Worm (Caenorhabditis elegans) whole organism, L2 larva: ENCODE data around the gene K03H1.13.

Source experiments
- F13H6.1 ChIP-seq: sonication (generic microtip); optimal IDR thresholded peaks from 2 replicates; lab custom pipeline; 2016; ENCODE audit warnings: missing genetic modification characterization, missing compliant biosample characterization
- R02D3.7 ChIP-seq: fragments of 150-350 bp; optimal IDR thresholded peaks from 2 replicates; lab custom pipeline; 2014; ENCODE audit warnings: missing biosample characterization, missing genetic modification characterization
- Y55F3AM.14 ChIP-seq: fragments of 200-800 bp; sonication (Bioruptor generic); optimal IDR thresholded peaks from 2 replicates; lab custom pipeline; 2018; ENCODE audit warnings: mild to moderate bottlenecking, missing genetic modification characterization, missing compliant biosample characterization
- alr-1 ChIP-seq: fragments of 150-350 bp; optimal IDR thresholded peaks from 2 replicates; lab custom pipeline; 2014; ENCODE audit warnings: missing biosample characterization, missing genetic modification characterization
- aly-2 ChIP-seq: fragments of 150-350 bp; optimal IDR thresholded peaks from 2 replicates; lab custom pipeline; 2014; ENCODE audit warnings: missing biosample characterization, missing genetic modification characterization
- ceh-16 ChIP-seq: fragments of 150-350 bp; optimal IDR thresholded peaks from 2 replicates; lab custom pipeline; 2014; ENCODE audit warnings: missing biosample characterization, missing genetic modification characterization
- ceh-82 ChIP-seq: fragments of 150-350 bp; optimal IDR thresholded peaks from 2 replicates; lab custom pipeline; 2014; ENCODE audit warnings: missing biosample characterization, missing genetic modification characterization
- crh-2 ChIP-seq: sonication (generic microtip); optimal IDR thresholded peaks from 2 replicates; lab custom pipeline; 2017; ENCODE audit warnings: missing biosample characterization, missing genetic modification characterization
- egl-27 ChIP-seq: sonication (generic microtip); optimal IDR thresholded peaks from 3 replicates; lab custom pipeline; 2017; ENCODE audit warnings: missing biosample characterization, missing genetic modification reagents, missing genetic modification characterization
- elt-1 ChIP-seq: fragments of 150-350 bp; optimal IDR thresholded peaks from 2 replicates; lab custom pipeline; 2014; ENCODE audit warnings: missing biosample characterization, missing genetic modification characterization
- elt-3 ChIP-seq: sonication (generic microtip); optimal IDR thresholded peaks from 2 replicates; lab custom pipeline; 2017; ENCODE audit warnings: missing biosample characterization, missing genetic modification characterization
- gmeb-1 ChIP-seq: fragments of 150-350 bp; optimal IDR thresholded peaks from 2 replicates; lab custom pipeline; 2014; ENCODE audit warnings: missing biosample characterization, missing genetic modification characterization
- lin-11 ChIP-seq: fragments of 150-350 bp; sonication (generic microtip); optimal IDR thresholded peaks from 2 replicates; lab custom pipeline; 2014; ENCODE audit warnings: missing biosample characterization, missing genetic modification characterization, inconsistent platforms, mixed read lengths
- lin-13 ChIP-seq: fragments of 150-350 bp; optimal IDR thresholded peaks from 2 replicates; lab custom pipeline; 2014; ENCODE audit warnings: missing biosample characterization, missing genetic modification reagents, missing genetic modification characterization
- lin-39 ChIP-seq: fragments of 150-350 bp; optimal IDR thresholded peaks from 2 replicates; lab custom pipeline; 2014; ENCODE audit warnings: missing biosample characterization, missing genetic modification reagents, missing genetic modification characterization
- lsy-2 ChIP-seq, 2 experiments: fragments of 150-350 bp in 1 of 2; sonication (generic microtip) in 1 of 2; optimal IDR thresholded peaks; 2 replicates each; lab custom pipeline; 2014 to 2017; ENCODE audit warnings: missing biosample characterization in 2 of 2, missing genetic modification characterization in 2 of 2
- mab-5 ChIP-seq: fragments of 150-350 bp; optimal IDR thresholded peaks from 2 replicates; lab custom pipeline; 2014; ENCODE audit warnings: missing biosample characterization, missing genetic modification characterization
- mbf-1 ChIP-seq: sonication (generic microtip); optimal IDR thresholded peaks from 2 replicates; lab custom pipeline; 2017; ENCODE audit warnings: missing biosample characterization, missing genetic modification characterization
- nhr-11 ChIP-seq: fragments of 150-350 bp; optimal IDR thresholded peaks from 2 replicates; lab custom pipeline; 2014; ENCODE audit warnings: missing biosample characterization, missing genetic modification characterization
- nhr-12 ChIP-seq: fragments of 150-350 bp; optimal IDR thresholded peaks from 2 replicates; lab custom pipeline; 2014; ENCODE audit warnings: missing biosample characterization, missing genetic modification characterization
- nhr-129 ChIP-seq: fragments of 150-350 bp; optimal IDR thresholded peaks from 2 replicates; lab custom pipeline; 2014; ENCODE audit warnings: missing biosample characterization, missing genetic modification characterization
- nhr-23 ChIP-seq: fragments of 150-350 bp; optimal IDR thresholded peaks from 2 replicates; lab custom pipeline; 2014; ENCODE audit warnings: missing biosample characterization, missing genetic modification reagents, missing genetic modification characterization
- nhr-237 ChIP-seq: fragments of 150-350 bp; optimal IDR thresholded peaks from 2 replicates; lab custom pipeline; 2014; ENCODE audit warnings: missing biosample characterization, missing genetic modification characterization
- nhr-25 ChIP-seq: fragments of 150-350 bp; sonication (generic microtip); optimal IDR thresholded peaks from 3 replicates; lab custom pipeline; 2014; ENCODE audit warnings: missing biosample characterization, missing genetic modification characterization
- nhr-6 ChIP-seq: fragments of 150-350 bp; optimal IDR thresholded peaks from 2 replicates; lab custom pipeline; 2014; ENCODE audit warnings: missing biosample characterization, missing genetic modification characterization
- nhr-77 ChIP-seq: fragments of 150-350 bp; optimal IDR thresholded peaks from 2 replicates; lab custom pipeline; 2014; ENCODE audit warnings: missing biosample characterization, missing genetic modification characterization
- sem-4 ChIP-seq: fragments of 150-350 bp; optimal IDR thresholded peaks from 2 replicates; lab custom pipeline; 2014; ENCODE audit warnings: missing biosample characterization, missing genetic modification reagents, missing genetic modification characterization
- skn-1 ChIP-seq: sonication (generic microtip); optimal IDR thresholded peaks from 2 replicates; lab custom pipeline; 2017; ENCODE audit warnings: missing biosample characterization, missing genetic modification characterization
- sma-3 ChIP-seq: sonication (generic microtip); optimal IDR thresholded peaks from 2 replicates; lab custom pipeline; 2016; ENCODE audit warnings: missing genetic modification reagents, missing genetic modification characterization, missing compliant biosample characterization
- sma-9 ChIP-seq, 2 experiments: fragments of 150-350 bp in 1 of 2; sonication (generic microtip) in 1 of 2; optimal IDR thresholded peaks; 2 replicates each; lab custom pipeline; 2014 to 2016; ENCODE audit warnings: missing genetic modification characterization in 2 of 2, mild to moderate bottlenecking in 1 of 2, missing biosample characterization in 1 of 2, missing compliant biosample characterization in 1 of 2, missing genetic modification reagents in 1 of 2, moderate library complexity in 1 of 2
- snpc-4 ChIP-seq: fragments of 150-350 bp; optimal IDR thresholded peaks from 2 replicates; lab custom pipeline; 2014; ENCODE audit warnings: missing biosample characterization, missing genetic modification characterization
- unc-55 ChIP-seq: fragments of 150-350 bp; sonication (generic microtip); optimal IDR thresholded peaks from 3 replicates; lab custom pipeline; 2014; ENCODE audit warnings: missing biosample characterization, missing genetic modification reagents, missing genetic modification characterization
- unc-62 ChIP-seq: fragments of 150-350 bp; optimal IDR thresholded peaks from 2 replicates; lab custom pipeline; 2014; ENCODE audit warnings: missing biosample characterization, missing genetic modification reagents, missing genetic modification characterization
- zag-1 ChIP-seq: fragments of 150-350 bp; optimal IDR thresholded peaks from 2 replicates; lab custom pipeline; 2014; ENCODE audit warnings: missing biosample characterization, missing genetic modification characterization
- ztf-1 ChIP-seq: fragments of 200-800 bp; sonication (Bioruptor generic); conservative IDR thresholded peaks from 2 replicates; pipeline ENCODE4 v1.3.6; 2022; ENCODE audit warnings: missing genetic modification characterization, missing compliant biosample characterization
- ztf-11 ChIP-seq: sonication (generic microtip); optimal IDR thresholded peaks from 2 replicates; lab custom pipeline; 2017; ENCODE audit warnings: missing biosample characterization, missing genetic modification characterization
- ztf-4 ChIP-seq: fragments of 150-350 bp; optimal IDR thresholded peaks from 2 replicates; lab custom pipeline; 2014; ENCODE audit warnings: missing biosample characterization, missing genetic modification characterization

K03H1.13 gene

DNA sequence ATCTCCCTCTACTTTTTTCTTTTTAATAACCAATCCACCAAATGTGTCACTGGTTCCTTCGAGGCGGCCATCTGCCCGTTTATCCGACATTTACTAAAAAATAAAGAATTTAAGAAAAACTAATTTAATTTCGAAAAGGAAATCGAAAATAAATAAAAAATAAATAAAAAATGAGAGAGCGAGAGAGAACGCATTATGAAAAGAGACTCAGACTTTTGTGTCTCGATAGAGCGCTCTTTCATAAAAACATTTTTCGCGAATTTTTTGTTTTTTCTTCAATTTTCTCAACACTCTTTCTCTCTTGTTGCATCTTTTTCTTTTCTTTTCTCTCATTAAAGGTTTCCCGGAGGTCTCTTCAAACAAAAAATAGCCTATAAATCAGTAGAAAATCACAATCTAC lies 6.0 kb upstream of the K03H1.13 start, which contains the start of gene mog-1 (continued):
- TF ChIP-seq alr-1 (tag; lab: Kevin White, UChicago) = no peak
- TF ChIP-seq elt-3 = no peak
- no peak for TF ChIP-seq ztf-1 (GFP tag; lab: Robert Waterston, UW)
- TF ChIP-seq lin-11 (tag; lab: Kevin White, UChicago) = no peak

- no peak for TF ChIP-seq nhr-12
- no peak for TF ChIP-seq mab-5 (tag; lab: Kevin White, UChicago)
- no peak for TF ChIP-seq F13H6.1
- TF ChIP-seq mbf-1 (tag; lab: Kevin White, UChicago) = no peak
- no peak for TF ChIP-seq alr-1 (tag; lab: Kevin White, UChicago)
- no peak for TF ChIP-seq aly-2 (tag; lab: Kevin White, UChicago)
- TF ChIP-seq sma-3 (GFP tag; lab: Kevin White, UChicago) = no peak
- TF ChIP-seq nhr-11 (tag; lab: Kevin White, UChicago) = no peak
- no peak for TF ChIP-seq unc-62 (GFP tag; lab: Kevin White, UChicago)
- no peak for TF ChIP-seq ceh-16 (tag; lab: Kevin White, UChicago)
- no peak for TF ChIP-seq lin-11 (tag; lab: Kevin White, UChicago)
- TF ChIP-seq R02D3.7 = no peak
- TF ChIP-seq snpc-4 = no peak
- no peak for TF ChIP-seq nhr-77
- no peak for TF ChIP-seq unc-55 (GFP tag; lab: Kevin White, UChicago)
- TF ChIP-seq nhr-23 (tag; lab: Kevin White, UChicago) = no peak
- no peak for TF ChIP-seq skn-1 (tag; lab: Kevin White, UChicago)
These were observed 1.7 kb upstream of the K03H1.13 start, which contains the start of gene K03H1.11 for ce11 chrIII:9951864-9952263. Gene K03H1.11, minus strand, starts transcription at chrIII:9951964.

DNA sequence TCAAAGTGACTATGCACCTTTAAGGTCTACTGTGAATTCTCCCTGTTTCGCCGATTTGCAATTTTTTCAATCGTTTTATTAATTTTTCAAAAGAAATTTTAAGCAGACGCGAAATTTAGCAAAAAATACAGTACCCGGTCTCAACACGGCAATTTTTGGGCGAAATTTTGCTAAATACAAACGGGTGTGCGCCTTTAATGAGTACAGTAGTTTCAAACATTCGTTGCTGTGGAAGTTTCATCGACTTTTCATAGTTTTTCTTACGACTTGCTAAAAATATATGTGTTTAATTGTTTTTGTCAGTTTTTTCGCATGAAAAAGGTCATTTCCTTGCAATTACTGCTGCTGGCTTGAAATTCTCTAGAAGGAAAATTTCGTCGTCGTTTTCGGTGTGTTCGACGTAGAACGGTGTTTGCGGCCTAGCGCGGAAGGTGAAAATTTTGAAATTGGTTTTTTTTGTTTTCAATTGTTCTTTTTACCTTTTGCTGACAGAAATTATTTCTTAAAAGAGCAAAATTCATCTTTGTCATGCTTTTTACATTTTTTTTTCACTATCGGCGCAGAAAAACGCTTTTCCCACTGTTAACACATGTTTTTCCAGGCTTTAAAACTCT lies 3.2 kb downstream of the K03H1.13 start, which contains the start of gene K03H1.7:
TSS of gene K03H1.7 (plus strand) at position 600 of the 614 bp plus-strand sequence.
- TF ChIP-seq ztf-11 (tag; lab: Kevin White, UChicago) (no peak), gmeb-1 (tag; lab: Kevin White, UChicago) (peak; percentile 54)

- TF ChIP-seq ceh-82 = no peak
- TF ChIP-seq nhr-129 (tag; lab: Kevin White, UChicago) = no peak
- no peak for TF ChIP-seq lin-13 (GFP tag; lab: Kevin White, UChicago)
- no peak for TF ChIP-seq Y55F3AM.14
- no peak for TF ChIP-seq nhr-77
- no peak for TF ChIP-seq egl-27 (tag; lab: Kevin White, UChicago)
- no peak for TF ChIP-seq nhr-11 (tag; lab: Kevin White, UChicago)
- TF ChIP-seq nhr-12 = no peak
- no peak for TF ChIP-seq R02D3.7
- TF ChIP-seq nhr-6 = no peak
- no peak for TF ChIP-seq lin-11 (tag; lab: Kevin White, UChicago)
- TF ChIP-seq sma-9 (GFP tag; optimal IDR thresholded peaks at IDR 0.05; lab: Kevin White, UChicago) = no peak
- no peak for TF ChIP-seq sma-9 (tag; optimal IDR thresholded peaks at IDR 0.05; lab: Kevin White, UChicago)
- no peak for TF ChIP-seq elt-1
- no peak for TF ChIP-seq zag-1 (tag; lab: Kevin White, UChicago)
- TF ChIP-seq crh-2 (tag; lab: Kevin White, UChicago) = no peak
- TF ChIP-seq sem-4 (tag; lab: Kevin White, UChicago) = no peak
- TF ChIP-seq F13H6.1 = no peak
- no peak for TF ChIP-seq nhr-237 (tag; lab: Kevin White, UChicago)
These were observed 5.4 kb downstream of the K03H1.13 start, which contains the start of gene gln-2 for ce11 chrIII:9944723-9945122. Gene gln-2, minus strand, starts transcription at chrIII:9944823.

ce11 chrIII:9941020-9941674 lies 9.0 kb downstream of the K03H1.13 start, which contains the start of the genes K03H1.9 and K03H1.12:
Gene K03H1.9, minus strand, starts transcription at chrIII:9941490.
Gene K03H1.12, plus strand, starts transcription at chrIII:9941624.
- TF ChIP-seq sma-3 (GFP tag; lab: Kevin White, UChicago) (no peak), lsy-2 (tag; optimal IDR thresholded peaks at IDR 0.05; lab: Kevin White, UChicago) (no peak), elt-1 (no peak), ceh-82 (no peak), nhr-23 (tag; lab: Kevin White, UChicago) (no peak), lin-39 (no peak), nhr-25 (tag; lab: Kevin White, UChicago) (no peak), aly-2 (tag; lab: Kevin White, UChicago) (no peak), ztf-4 (tag; lab: Kevin White, UChicago) (no peak)
